Worm (Caenorhabditis elegans) whole organism, mixed stage, embryonic: ENCODE measurements around the gene clc-13.

Experiments
- M03D4.4 ChIP-seq: sonication (generic microtip); optimal IDR thresholded peaks from 2 replicates; lab custom pipeline; 2017; ENCODE audit warnings: mild to moderate bottlenecking, missing genetic modification characterization, missing compliant biosample characterization
- bed-3 ChIP-seq: fragments of 200-800 bp; sonication (Bioruptor generic); optimal IDR thresholded peaks from 3 replicates; lab custom pipeline; 2018; ENCODE audit warnings: mild to moderate bottlenecking, missing genetic modification characterization, moderate library complexity, missing compliant biosample characterization
- blmp-1 ChIP-seq: fragments of 150-350 bp; optimal IDR thresholded peaks from 2 replicates; lab custom pipeline; 2014; ENCODE audit warnings: missing biosample characterization, missing genetic modification characterization
- ceh-39 ChIP-seq: fragments of 150-350 bp; optimal IDR thresholded peaks from 2 replicates; lab custom pipeline; 2014; ENCODE audit warnings: missing biosample characterization, missing genetic modification characterization
- ceh-43 ChIP-seq: fragments of 200-800 bp; sonication (Bioruptor generic); optimal IDR thresholded peaks from 2 replicates; lab custom pipeline; 2018; ENCODE audit warnings: mild to moderate bottlenecking, missing genetic modification characterization, moderate library complexity, missing compliant biosample characterization
- ceh-83 ChIP-seq: fragments of 200-800 bp; sonication (Bioruptor generic); optimal IDR thresholded peaks from 2 replicates; lab custom pipeline; 2018; ENCODE audit warnings: mild to moderate bottlenecking, missing genetic modification characterization, missing compliant biosample characterization
- ces-1 ChIP-seq: fragments of 150-350 bp; optimal IDR thresholded peaks from 2 replicates; lab custom pipeline; 2014; ENCODE audit warnings: missing biosample characterization, missing genetic modification reagents, missing genetic modification characterization
- cnd-1 ChIP-seq: fragments of 200-800 bp; sonication (Bioruptor generic); optimal IDR thresholded peaks from 2 replicates; lab custom pipeline; 2018; ENCODE audit warnings: mild to moderate bottlenecking, missing genetic modification characterization, missing compliant biosample characterization
- drap-1 ChIP-seq: fragments of 200-800 bp; sonication (Bioruptor generic); optimal IDR thresholded peaks from 3 replicates; lab custom pipeline; 2018; ENCODE audit warnings: mild to moderate bottlenecking, missing genetic modification characterization, missing compliant biosample characterization
- elt-1 ChIP-seq: sonication (generic microtip); optimal IDR thresholded peaks from 2 replicates; lab custom pipeline; 2017; ENCODE audit warnings: missing genetic modification characterization, mild to moderate bottlenecking, missing compliant biosample characterization, antibody characterized with exemption, moderate library complexity, borderline replicate concordance; ENCODE audit not compliant: insufficient read depth
- elt-3 ChIP-seq: fragments of 150-350 bp; optimal IDR thresholded peaks from 2 replicates; lab custom pipeline; 2014; ENCODE audit warnings: missing biosample characterization, missing genetic modification characterization
- flh-1 ChIP-seq: fragments of 200-800 bp; sonication (Bioruptor generic); optimal IDR thresholded peaks from 2 replicates; lab custom pipeline; 2018; ENCODE audit warnings: mild to moderate bottlenecking, missing genetic modification characterization, moderate library complexity, missing compliant biosample characterization
- ham-2 ChIP-seq: fragments of 200-800 bp; sonication (Bioruptor generic); optimal IDR thresholded peaks from 2 replicates; lab custom pipeline; 2018; ENCODE audit warnings: mild to moderate bottlenecking, missing genetic modification characterization, missing compliant biosample characterization
- hlh-1 ChIP-seq: fragments of 150-350 bp; optimal IDR thresholded peaks from 2 replicates; lab custom pipeline; 2014; ENCODE audit warnings: missing biosample characterization, missing genetic modification reagents, missing genetic modification characterization
- lin-32 ChIP-seq: fragments of 200-800 bp; sonication (Bioruptor generic); optimal IDR thresholded peaks from 2 replicates; lab custom pipeline; 2018; ENCODE audit warnings: mild to moderate bottlenecking, missing genetic modification characterization, missing compliant biosample characterization
- lsy-2 ChIP-seq: fragments of 150-350 bp; optimal IDR thresholded peaks from 2 replicates; lab custom pipeline; 2014; ENCODE audit warnings: missing biosample characterization, missing genetic modification characterization
- mab-5 ChIP-seq: fragments of 150-350 bp; optimal IDR thresholded peaks from 2 replicates; lab custom pipeline; 2014; ENCODE audit warnings: missing biosample characterization, missing genetic modification characterization
- mep-1 ChIP-seq: fragments of 150-350 bp; optimal IDR thresholded peaks from 2 replicates; lab custom pipeline; 2017; ENCODE audit warnings: missing biosample characterization, missing genetic modification reagents, missing genetic modification characterization, inconsistent platforms
- mls-2 ChIP-seq: sonication (generic microtip); optimal IDR thresholded peaks from 2 replicates; lab custom pipeline; 2016; ENCODE audit warnings: mild to moderate bottlenecking, missing genetic modification characterization, moderate library complexity, missing compliant biosample characterization
- nhr-12 ChIP-seq: fragments of 150-350 bp; optimal IDR thresholded peaks from 2 replicates; lab custom pipeline; 2014; ENCODE audit warnings: missing biosample characterization, missing genetic modification characterization
- nhr-2 ChIP-seq: fragments of 150-350 bp; optimal IDR thresholded peaks from 2 replicates; lab custom pipeline; 2014; ENCODE audit warnings: missing biosample characterization, missing genetic modification characterization
- nhr-237 ChIP-seq: fragments of 150-350 bp; optimal IDR thresholded peaks from 2 replicates; lab custom pipeline; 2014; ENCODE audit warnings: missing biosample characterization, missing genetic modification characterization
- nhr-28 ChIP-seq: fragments of 150-350 bp; optimal IDR thresholded peaks from 2 replicates; lab custom pipeline; 2014; ENCODE audit warnings: missing biosample characterization, missing genetic modification characterization
- nhr-76 ChIP-seq: sonication (generic microtip); optimal IDR thresholded peaks from 2 replicates; lab custom pipeline; 2017; ENCODE audit warnings: missing biosample characterization, missing genetic modification characterization
- sem-2 ChIP-seq: fragments of 200-800 bp; sonication (Bioruptor generic); optimal IDR thresholded peaks from 2 replicates; lab custom pipeline; 2018; ENCODE audit warnings: mild to moderate bottlenecking, missing genetic modification characterization, missing compliant biosample characterization
- snpc-4 ChIP-seq: fragments of 150-350 bp; optimal IDR thresholded peaks from 2 replicates; lab custom pipeline; 2014; ENCODE audit warnings: missing biosample characterization, missing genetic modification characterization
- sptf-1 ChIP-seq: sonication (generic microtip); optimal IDR thresholded peaks from 2 replicates; lab custom pipeline; 2017; ENCODE audit warnings: mild to moderate bottlenecking, missing genetic modification characterization, moderate library complexity, missing compliant biosample characterization
- tbx-8 ChIP-seq: fragments of 200-800 bp; sonication (Bioruptor generic); optimal IDR thresholded peaks from 2 replicates; lab custom pipeline; 2018; ENCODE audit warnings: mild to moderate bottlenecking, missing genetic modification characterization, moderate library complexity, missing compliant biosample characterization
- unc-120 ChIP-seq: sonication (generic microtip); optimal IDR thresholded peaks from 2 replicates; lab custom pipeline; 2017; ENCODE audit warnings: missing genetic modification characterization, missing compliant biosample characterization; ENCODE audit not compliant: poor library complexity, severe bottlenecking
- unc-39 ChIP-seq: fragments of 150-350 bp; optimal IDR thresholded peaks from 2 replicates; lab custom pipeline; 2014; ENCODE audit warnings: missing biosample characterization, missing genetic modification characterization
- unc-62 ChIP-seq: fragments of 150-350 bp; optimal IDR thresholded peaks from 2 replicates; lab custom pipeline; 2014; ENCODE audit warnings: missing biosample characterization, missing genetic modification reagents, missing genetic modification characterization
- zip-8 ChIP-seq: fragments of 150-350 bp; optimal IDR thresholded peaks from 2 replicates; lab custom pipeline; 2014; ENCODE audit warnings: missing biosample characterization, missing genetic modification characterization

Gene clc-13

ce11 chrV:17019690-17020089, 5.5 kb downstream of the clc-13 start, which contains the start of gene F49H6.17:
Gene F49H6.17, plus strand, starts transcription at chrV:17019990.
- TF ChIP-seq elt-3 (tag; lab: Kevin White, UChicago) (no peak), mab-5 (tag; lab: Kevin White, UChicago) (no peak), unc-39 (no peak), ham-2 (GFP tag; lab: Kevin White, UChicago) (no peak), nhr-2 (tag; lab: Kevin White, UChicago) (no peak), unc-62 (GFP tag; lab: Kevin White, UChicago) (no peak), ceh-39 (tag; lab: Kevin White, UChicago) (no peak), M03D4.4 (tag; lab: Kevin White, UChicago) (no peak), hlh-1 (tag; lab: Kevin White, UChicago) (no peak), nhr-12 (tag; lab: Kevin White, UChicago) (no peak), nhr-237 (tag; lab: Kevin White, UChicago) (no peak), ceh-43 (GFP tag; lab: Kevin White, UChicago) (no peak), sptf-1 (tag; lab: Kevin White, UChicago) (no peak), mep-1 (tag; lab: Kevin White, UChicago) (no peak)
- TF ChIP-seq, all 35 proteins: peak for 0

ce11 chrV:17021361-17021760, 7.2 kb downstream of the clc-13 start, which contains the start of gene F49H6.12:
Gene F49H6.12, minus strand, starts transcription at chrV:17021461.
- TF ChIP-seq zip-8 (tag; lab: Kevin White, UChicago) (no peak), hlh-1 (tag; lab: Kevin White, UChicago) (no peak), flh-1 (no peak), unc-120 (no peak), lsy-2 (tag; lab: Kevin White, UChicago) (no peak), M03D4.4 (tag; lab: Kevin White, UChicago) (no peak)
- TF ChIP-seq, all 35 proteins: peak for 0

- no peak for TF ChIP-seq elt-3 (tag; lab: Kevin White, UChicago)
- TF ChIP-seq mab-5 (tag; lab: Kevin White, UChicago): no peak
- no peak for TF ChIP-seq nhr-237 (tag; lab: Kevin White, UChicago)
- no peak for TF ChIP-seq lin-32 (GFP tag; lab: Kevin White, UChicago)
- TF ChIP-seq M03D4.4 (tag; lab: Kevin White, UChicago): no peak
- TF ChIP-seq lsy-2 (tag; lab: Kevin White, UChicago): no peak
- TF ChIP-seq nhr-28 (tag; lab: Kevin White, UChicago): no peak
- TF ChIP-seq ham-2 (GFP tag; lab: Kevin White, UChicago): no peak
- TF ChIP-seq flh-1: no peak
- no peak for TF ChIP-seq ceh-39 (tag; lab: Kevin White, UChicago)
Measured at ce11 chrV:17022613-17023322, 8.6 kb downstream of the clc-13 start, which contains the start of the genes F49H6.8 and F49H6.5. Gene F49H6.8, minus strand, starts transcription at chrV:17022663. Gene F49H6.5, plus strand, starts transcription at chrV:17023241.

- TF ChIP-seq unc-62 (GFP tag; lab: Kevin White, UChicago) (no peak), blmp-1 (tag; lab: Kevin White, UChicago) (no peak)
- TF ChIP-seq, all 35 proteins: peak for 0
Measured at ce11 chrV:17026289-17026688, 12.1 kb downstream of the clc-13 start, which contains the start of gene F49H6.15. Gene F49H6.15, minus strand, starts transcription at chrV:17026389.

ce11 chrV:17030430-17030829, 16.2 kb downstream of the clc-13 start:
- TF ChIP-seq hlh-1 (tag; lab: Kevin White, UChicago): no peak
- TF ChIP-seq ceh-43 (GFP tag; lab: Kevin White, UChicago): no peak
- TF ChIP-seq mep-1 (tag; lab: Kevin White, UChicago): no peak
- TF ChIP-seq nhr-12 (tag; lab: Kevin White, UChicago): no peak
- no peak for TF ChIP-seq mls-2 (tag; lab: Kevin White, UChicago)

- TF ChIP-seq snpc-4 (tag; lab: Kevin White, UChicago) (no peak), ceh-43 (GFP tag; lab: Kevin White, UChicago) (no peak), mab-5 (tag; lab: Kevin White, UChicago) (no peak), cnd-1 (tag; lab: Kevin White, UChicago) (no peak), drap-1 (GFP tag; lab: Kevin White, UChicago) (no peak), ceh-83 (no peak), sem-2 (GFP tag; lab: Kevin White, UChicago) (no peak), mep-1 (tag; lab: Kevin White, UChicago) (no peak), unc-62 (GFP tag; lab: Kevin White, UChicago) (no peak), elt-1 (tag; lab: Kevin White, UChicago) (no peak), nhr-76 (no peak), elt-3 (tag; lab: Kevin White, UChicago) (no peak), zip-8 (tag; lab: Kevin White, UChicago) (no peak), nhr-2 (tag; lab: Kevin White, UChicago) (no peak), tbx-8 (GFP tag; lab: Kevin White, UChicago) (no peak), mls-2 (tag; lab: Kevin White, UChicago) (no peak), bed-3 (GFP tag; lab: Kevin White, UChicago) (no peak), ces-1 (GFP tag; lab: Kevin White, UChicago) (no peak)
- TF ChIP-seq, all 35 proteins: peak for 0
Measured at ce11 chrV:17035850-17036249, 21.6 kb downstream of the clc-13 start, which contains the start of gene srz-94. Gene srz-94, minus strand, starts transcription at chrV:17035950.
